Fruit fly (Drosophila melanogaster) whole organism, embryonic: ENCODE measurements around the gene dgrn.

ENCODE experiments used
- BEAF-32 ChIP-seq: fragments of 200-800 bp; sonication (Bioruptor generic); optimal IDR thresholded peaks from 3 replicates; lab custom pipeline; 2017; ENCODE audit warnings: missing biosample characterization, missing genetic modification characterization, mild to moderate bottlenecking, moderate library complexity, missing genetic modification reagents
- CG10267 ChIP-seq: fragments of 200-800 bp; sonication (Bioruptor generic); optimal IDR thresholded peaks from 2 replicates; lab custom pipeline; 2018; ENCODE audit warnings: missing biosample characterization, mild to moderate bottlenecking, missing genetic modification characterization, moderate library complexity
- CG10462 ChIP-seq: fragments of 200-800 bp; sonication (Bioruptor generic); optimal IDR thresholded peaks from 2 replicates; lab custom pipeline; 2016; ENCODE audit warnings: missing biosample characterization, missing genetic modification characterization
- CG10654 ChIP-seq: fragments of 200-800 bp; sonication (Bioruptor generic); optimal IDR thresholded peaks from 2 replicates; lab custom pipeline; 2016; ENCODE audit warnings: missing biosample characterization, missing genetic modification characterization
- CG11093 ChIP-seq: fragments of 200-800 bp; sonication (Bioruptor generic); IDR thresholded peaks from 3 replicates; pipeline ENCODE4 v1.3.6; 2022; ENCODE audit warnings: missing biosample characterization, missing genetic modification characterization
- CG12104 ChIP-seq: fragments of 200-800 bp; sonication (Bioruptor generic); optimal IDR thresholded peaks from 3 replicates; lab custom pipeline; 2016; ENCODE audit warnings: missing biosample characterization, missing genetic modification characterization
- CG12391 ChIP-seq: fragments of 200-800 bp; sonication (Bioruptor generic); optimal IDR thresholded peaks from 3 replicates; lab custom pipeline; 2018; ENCODE audit warnings: missing biosample characterization, mild to moderate bottlenecking, missing genetic modification characterization, moderate library complexity
- CG12659 ChIP-seq: fragments of 200-800 bp; sonication (Bioruptor generic); optimal IDR thresholded peaks from 3 replicates; lab custom pipeline; 2017; ENCODE audit warnings: mild to moderate bottlenecking, missing biosample characterization, missing genetic modification reagents, missing genetic modification characterization
- CG14710 ChIP-seq: fragments of 200-800 bp; sonication (Bioruptor generic); optimal IDR thresholded peaks from 3 replicates; lab custom pipeline; 2019; ENCODE audit warnings: missing biosample characterization, mild to moderate bottlenecking, missing genetic modification characterization, moderate library complexity
- CG2116 ChIP-seq: fragments of 200-800 bp; sonication (Bioruptor generic); optimal IDR thresholded peaks from 3 replicates; lab custom pipeline; 2018; ENCODE audit warnings: missing biosample characterization, mild to moderate bottlenecking, missing genetic modification characterization
- CG30020 ChIP-seq: fragments of 200-800 bp; optimal IDR thresholded peaks from 2 replicates; lab custom pipeline; 2019; ENCODE audit warnings: missing biosample characterization, mild to moderate bottlenecking, missing genetic modification characterization, moderate library complexity
- CG3995 ChIP-seq: fragments of 200-800 bp; sonication (Bioruptor generic); optimal IDR thresholded peaks from 3 replicates; lab custom pipeline; 2016; ENCODE audit warnings: missing biosample characterization, missing genetic modification characterization
- CG4617 ChIP-seq: fragments of 200-800 bp; sonication (Bioruptor generic); optimal IDR thresholded peaks from 3 replicates; lab custom pipeline; 2016; ENCODE audit warnings: missing biosample characterization, missing genetic modification characterization, borderline replicate concordance
- CG9797 ChIP-seq: fragments of 200-800 bp; sonication (Bioruptor generic); optimal IDR thresholded peaks from 3 replicates; lab custom pipeline; 2018; ENCODE audit warnings: missing biosample characterization, mild to moderate bottlenecking, missing genetic modification characterization
- CoRest ChIP-seq: fragments of 200-800 bp; sonication (Bioruptor generic); optimal IDR thresholded peaks from 3 replicates; lab custom pipeline; 2018; ENCODE audit warnings: missing biosample characterization, mild to moderate bottlenecking, missing genetic modification characterization, moderate library complexity
- Dbx ChIP-seq: fragments of 200-800 bp; sonication (Bioruptor generic); IDR thresholded peaks from 3 replicates; pipeline ENCODE4 v1.3.6; 2022; ENCODE audit warnings: missing biosample characterization, missing genetic modification characterization
- Dp ChIP-seq: fragments of 200-800 bp; sonication (Bioruptor generic); optimal IDR thresholded peaks from 2 replicates; lab custom pipeline; 2018; ENCODE audit warnings: missing biosample characterization, mild to moderate bottlenecking, missing genetic modification characterization, moderate library complexity
- E2f2 ChIP-seq: fragments of 200-800 bp; sonication (Bioruptor generic); IDR thresholded peaks from 2 replicates; pipeline ENCODE4 v1.3.6; 2022; ENCODE audit warnings: missing biosample characterization, missing genetic modification characterization
- Elba2 ChIP-seq: fragments of 200-800 bp; sonication (Bioruptor generic); optimal IDR thresholded peaks from 3 replicates; lab custom pipeline; 2016; ENCODE audit warnings: missing biosample characterization, missing genetic modification characterization
- Lhr ChIP-seq: fragments of 200-800 bp; sonication (Bioruptor generic); optimal IDR thresholded peaks from 3 replicates; lab custom pipeline; 2017; ENCODE audit warnings: mild to moderate bottlenecking, missing biosample characterization, missing genetic modification reagents, missing genetic modification characterization
- Med ChIP-seq: fragments of 200-800 bp; sonication (Bioruptor generic); peaks from one replicate; lab custom pipeline; 2016; ENCODE audit warnings: missing biosample characterization, missing genetic modification characterization, mild to moderate bottlenecking, inconsistent platforms, moderate library complexity
- Myb ChIP-seq: fragments of 200-800 bp; sonication (Bioruptor generic); optimal IDR thresholded peaks from 2 replicates; lab custom pipeline; 2016; ENCODE audit warnings: missing biosample characterization, missing genetic modification characterization
- Sin3A ChIP-seq: fragments of >200 bp; optimal IDR thresholded peaks from 2 replicates; lab custom pipeline; 2018
- Sry-δ ChIP-seq: fragments of 200-800 bp; sonication (Bioruptor generic); optimal IDR thresholded peaks from 2 replicates; lab custom pipeline; 2016; ENCODE audit warnings: missing biosample characterization, missing genetic modification characterization
- YL-1 ChIP-seq: fragments of 200-800 bp; sonication (Bioruptor generic); optimal IDR thresholded peaks from 3 replicates; lab custom pipeline; 2017; ENCODE audit warnings: missing biosample characterization, mild to moderate bottlenecking, missing genetic modification characterization
- bbx ChIP-seq: fragments of 200-800 bp; sonication (Bioruptor generic); IDR thresholded peaks from 2 replicates; pipeline ENCODE4 v1.3.6; 2022; ENCODE audit warnings: missing biosample characterization, missing genetic modification characterization; ENCODE audit not compliant: partially characterized antibody
- cg ChIP-seq: fragments of 200-800 bp; sonication (Bioruptor generic); optimal IDR thresholded peaks from 3 replicates; lab custom pipeline; 2019; ENCODE audit warnings: missing biosample characterization, mild to moderate bottlenecking, missing genetic modification characterization, moderate library complexity
- gce ChIP-seq: fragments of 200-800 bp; sonication (Bioruptor generic); IDR thresholded peaks from 3 replicates; pipeline ENCODE4 v1.3.6; 2022; ENCODE audit warnings: missing biosample characterization, missing genetic modification characterization
- gfzf ChIP-seq: fragments of 200-800 bp; sonication (Bioruptor generic); optimal IDR thresholded peaks from 2 replicates; lab custom pipeline; 2016; ENCODE audit warnings: missing biosample characterization, mild to moderate bottlenecking, missing genetic modification characterization, moderate library complexity
- hkb ChIP-seq, 2 experiments: fragments of 200-800 bp in 1 of 2; fragments of >200 bp in 1 of 2; sonication (Bioruptor generic) in 1 of 2; IDR thresholded peaks in 1 of 2; optimal IDR thresholded peaks in 1 of 2; 2 replicates each; pipeline versions ENCODE4 v1.3.6 to Lab custom; 2017 to 2022; ENCODE audit warnings: missing biosample characterization in 1 of 2, missing genetic modification characterization in 1 of 2
- insv ChIP-seq, 2 experiments: fragments of 200-800 bp; sonication (Bioruptor generic); optimal IDR thresholded peaks; 3 replicates each; lab custom pipeline; 2016 to 2018; ENCODE audit warnings: missing biosample characterization in 2 of 2, missing genetic modification characterization in 2 of 2
- lola ChIP-seq, 3 experiments: fragments of >200 bp in 2 of 3; fragments of 200-800 bp in 1 of 3; sonication (Bioruptor generic) in 1 of 3; optimal IDR thresholded peaks; 2 replicates each; lab custom pipeline; 2017 to 2019; ENCODE audit warnings: missing biosample characterization in 3 of 3, missing genetic modification characterization in 3 of 3, mild to moderate bottlenecking in 1 of 3, moderate library complexity in 1 of 3
- nerfin-1 ChIP-seq: fragments of 200-800 bp; sonication (Bioruptor generic); optimal IDR thresholded peaks from 3 replicates; lab custom pipeline; 2019; ENCODE audit warnings: missing biosample characterization, mild to moderate bottlenecking, missing genetic modification characterization, moderate library complexity
- nmo ChIP-seq: fragments of 200-800 bp; sonication (Bioruptor generic); optimal IDR thresholded peaks from 2 replicates; lab custom pipeline; 2018; ENCODE audit warnings: missing biosample characterization, mild to moderate bottlenecking, missing genetic modification characterization, moderate library complexity
- phol ChIP-seq: fragments of 200-800 bp; sonication (Bioruptor generic); optimal IDR thresholded peaks from 3 replicates; lab custom pipeline; 2018; ENCODE audit warnings: missing biosample characterization, mild to moderate bottlenecking, missing genetic modification characterization, moderate library complexity
- prd ChIP-seq, 3 experiments: fragments of >200 bp in 2 of 3; fragments of 200-800 bp in 1 of 3; sonication (Bioruptor generic) in 1 of 3; optimal IDR thresholded peaks in 2 of 3; IDR thresholded peaks in 1 of 3; 2 replicates in 2 of 3; 3 replicates in 1 of 3; pipeline versions ENCODE4 v1.3.6 to Lab custom; 2017 to 2022; ENCODE audit warnings: missing biosample characterization in 1 of 3, missing genetic modification characterization in 1 of 3
- pzg ChIP-seq: fragments of 200-800 bp; sonication (Bioruptor generic); optimal IDR thresholded peaks from 3 replicates; lab custom pipeline; 2018; ENCODE audit warnings: missing biosample characterization, mild to moderate bottlenecking, missing genetic modification characterization, moderate library complexity
- sd ChIP-seq: fragments of 200-800 bp; sonication (Bioruptor generic); optimal IDR thresholded peaks from 3 replicates; lab custom pipeline; 2018; ENCODE audit warnings: missing biosample characterization, mild to moderate bottlenecking, missing genetic modification characterization, moderate library complexity
- slou ChIP-seq: fragments of 200-800 bp; sonication (Bioruptor generic); optimal IDR thresholded peaks from 3 replicates; lab custom pipeline; 2016; ENCODE audit warnings: missing biosample characterization, missing genetic modification characterization
- sna ChIP-seq: fragments of 200-800 bp; sonication (Bioruptor generic); IDR thresholded peaks from 2 replicates; pipeline ENCODE4 v1.3.6; 2022; ENCODE audit warnings: missing biosample characterization, missing genetic modification characterization; ENCODE audit not compliant: partially characterized antibody
- sqz ChIP-seq: fragments of 200-800 bp; sonication (Bioruptor generic); optimal IDR thresholded peaks from 3 replicates; lab custom pipeline; 2018; ENCODE audit warnings: missing biosample characterization, mild to moderate bottlenecking, missing genetic modification characterization
- stwl ChIP-seq: fragments of 200-800 bp; sonication (Bioruptor generic); optimal IDR thresholded peaks from 3 replicates; lab custom pipeline; 2018; ENCODE audit warnings: missing biosample characterization, mild to moderate bottlenecking, missing genetic modification characterization, moderate library complexity
- tll ChIP-seq, 2 experiments: fragments of 200-800 bp in 1 of 2; fragments of >200 bp in 1 of 2; sonication (Bioruptor generic) in 1 of 2; optimal IDR thresholded peaks; 2 replicates each; lab custom pipeline; 2017 to 2019; ENCODE audit warnings: missing biosample characterization in 2 of 2, missing genetic modification characterization in 2 of 2, mild to moderate bottlenecking in 1 of 2, moderate library complexity in 1 of 2
- vvl ChIP-seq: fragments of 200-800 bp; sonication (Bioruptor generic); IDR thresholded peaks from 2 replicates; pipeline ENCODE4 v1.3.6; 2022; ENCODE audit warnings: missing biosample characterization, missing genetic modification characterization
- zen ChIP-seq: fragments of 200-800 bp; sonication (Bioruptor generic); optimal IDR thresholded peaks from 3 replicates; lab custom pipeline; 2018; ENCODE audit warnings: missing biosample characterization, mild to moderate bottlenecking, missing genetic modification characterization, moderate library complexity

dgrn gene

DNA sequence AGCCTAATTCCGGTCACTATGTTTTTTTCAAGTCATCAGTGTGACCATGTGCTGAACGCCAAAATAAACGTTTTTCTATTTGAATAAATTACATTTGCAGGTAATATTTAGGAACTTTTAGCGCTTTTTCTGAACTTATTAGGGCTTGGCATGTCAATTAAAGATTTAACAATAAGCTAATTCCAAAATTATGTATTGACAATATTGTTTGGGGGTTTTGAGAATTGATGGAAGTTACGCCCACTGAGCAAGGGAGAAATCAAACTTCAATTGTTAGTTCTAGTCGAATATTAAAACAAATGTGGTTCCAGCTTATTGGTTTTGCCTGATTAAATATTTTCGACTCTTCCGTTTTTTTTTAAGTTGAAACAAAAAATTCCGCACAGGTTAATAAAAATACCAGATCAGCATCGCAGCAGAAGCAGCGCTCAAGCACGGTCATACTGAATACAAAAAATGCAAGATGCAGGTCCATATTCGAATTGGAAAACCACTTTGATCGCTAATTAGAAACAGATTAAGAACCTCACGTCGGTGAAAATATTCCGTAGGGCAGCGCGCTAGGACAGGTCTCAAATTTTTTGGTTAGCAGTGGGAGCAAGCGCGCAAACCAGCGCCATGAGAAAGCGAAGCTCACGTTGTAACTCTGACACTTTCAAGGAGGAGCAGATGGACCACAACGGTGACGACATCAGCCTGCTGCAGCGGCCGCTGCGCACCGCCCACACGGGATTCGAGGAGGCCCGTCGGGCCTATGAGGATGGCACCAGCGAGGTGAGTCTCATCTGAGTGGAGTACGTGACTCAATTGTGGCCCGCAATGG, 29.9 kb upstream of the dgrn start, which contains the start of the genes PSMG1 and CG10979 (continued):
- no peak for TF ChIP-seq hkb (optimal IDR thresholded peaks at IDR 0.05; lab: Kevin White, UChicago)
- TF ChIP-seq hkb (GFP tag; IDR thresholded peaks at IDR 0.05; lab: Robert Waterston, UW), result no peak
- peak; percentile 10 for TF ChIP-seq CG30020
- TF ChIP-seq Myb (GFP tag; lab: Kevin White, UChicago), result peak; percentile 62
- TF ChIP-seq CG12659 (GFP tag; lab: Kevin White, UChicago), result peak; percentile 57
- TF ChIP-seq gfzf (GFP tag; lab: Kevin White, UChicago), result peak; percentile 91
- TF ChIP-seq insv (GFP tag; optimal IDR thresholded peaks at IDR 0.05; lab: Kevin White, UChicago), result peak; percentile 70 to 96
- TF ChIP-seq Dp, result peak; percentile 52
- TF ChIP-seq phol (tag; lab: Kevin White, UChicago), result peak; percentile 42
- TF ChIP-seq CG10462 (GFP tag; lab: Kevin White, UChicago), result no peak
- peak; percentile 23 for TF ChIP-seq CG4617 (GFP tag; lab: Kevin White, UChicago)
- TF ChIP-seq slou, result no peak
- no peak for TF ChIP-seq Dbx (GFP tag; lab: Robert Waterston, UW)
- TF ChIP-seq sqz, result peak; percentile 89
- no peak for TF ChIP-seq sd
- TF ChIP-seq nerfin-1 (tag; lab: Kevin White, UChicago), result no peak
- TF ChIP-seq Lhr (GFP tag; lab: Kevin White, UChicago), result peak; percentile 31
- peak; percentile 47 for TF ChIP-seq BEAF-32 (GFP tag; lab: Kevin White, UChicago)
- peak; percentile 57 for TF ChIP-seq CG10267 (tag; lab: Kevin White, UChicago)
- TF ChIP-seq tll (GFP tag; optimal IDR thresholded peaks at IDR 0.05; lab: Kevin White, UChicago), result no peak
- TF ChIP-seq CG3995 (GFP tag; lab: Kevin White, UChicago), result peak; percentile 8
- TF ChIP-seq sna (GFP tag; lab: Robert Waterston, UW), result no peak
- no peak for TF ChIP-seq gce (GFP tag; lab: Robert Waterston, UW)
- TF ChIP-seq CG14710 (tag; lab: Kevin White, UChicago), result peak; percentile 51
- peak; percentile 37 for TF ChIP-seq CG2116
- peak; percentile 19 for TF ChIP-seq stwl (tag; lab: Kevin White, UChicago)
- no peak for TF ChIP-seq lola (GFP tag; optimal IDR thresholded peaks at IDR 0.05; lab: Kevin White, UChicago)
- peak; percentile 65 for TF ChIP-seq zen (tag; lab: Kevin White, UChicago)
- TF ChIP-seq CG11093 (GFP tag; lab: Robert Waterston, UW), result 0 out of 3 replicates have a peak, but pooled peaks have one; percentile 11
- TF ChIP-seq vvl (GFP tag; lab: Robert Waterston, UW), result 0 out of 2 replicates have a peak, but pooled peaks have one; percentile 46
- peak; percentile 79 for TF ChIP-seq Elba2
- peak; percentile 27 for TF ChIP-seq CG12391
- TF ChIP-seq Sry-δ (GFP tag; lab: Kevin White, UChicago), result peak; percentile 4
- no peak for TF ChIP-seq CG10654 (GFP tag; lab: Kevin White, UChicago)
- TF ChIP-seq nmo, result peak; percentile 49
- peak; percentile 68 for TF ChIP-seq Sin3A (lab: Kevin White, UChicago)
- TF ChIP-seq cg (GFP tag; lab: Kevin White, UChicago), result no peak
- no peak for TF ChIP-seq CG12104
- TF ChIP-seq CG9797, result peak; percentile 81
- peak; percentile 37 for TF ChIP-seq pzg (GFP tag; lab: Kevin White, UChicago)
- no peak for TF ChIP-seq prd (optimal IDR thresholded peaks at IDR 0.05; lab: Kevin White, UChicago)
- no peak for TF ChIP-seq prd (GFP tag; IDR thresholded peaks at IDR 0.05; lab: Robert Waterston, UW)
- TF ChIP-seq bbx (GFP tag; lab: Robert Waterston, UW), result no peak
- peak; percentile 65 for TF ChIP-seq Med (GFP tag; lab: Kevin White, UChicago)
- peak; percentile 38; the same call in 1 of the 2 replicates for TF ChIP-seq E2f2
- peak; percentile 31 for TF ChIP-seq CoRest (tag; lab: Kevin White, UChicago)
- peak; percentile 61 for TF ChIP-seq YL-1 (GFP tag; lab: Kevin White, UChicago)
